Worm (Caenorhabditis elegans) whole organism, L3 larva: ENCODE data around the gene C32D5.14.

ENCODE experiments used
- R02D3.7 ChIP-seq: fragments of 150-350 bp; optimal IDR thresholded peaks from 2 replicates; lab custom pipeline; 2014; ENCODE audit warnings: missing biosample characterization, missing genetic modification characterization
- ZK546.5 ChIP-seq: sonication (generic microtip); optimal IDR thresholded peaks from 2 replicates; lab custom pipeline; 2017; ENCODE audit warnings: missing biosample characterization, missing genetic modification characterization
- aly-2 ChIP-seq: fragments of 150-350 bp; optimal IDR thresholded peaks from 2 replicates; lab custom pipeline; 2014; ENCODE audit warnings: missing biosample characterization, missing genetic modification characterization
- ama-1 ChIP-seq: fragments of 150-350 bp; optimal IDR thresholded peaks from 2 replicates; lab custom pipeline; 2018
- ceh-16 ChIP-seq: sonication (generic microtip); optimal IDR thresholded peaks from 2 replicates; lab custom pipeline; 2017; ENCODE audit warnings: missing biosample characterization, missing genetic modification characterization
- ceh-28 ChIP-seq: fragments of 150-350 bp; optimal IDR thresholded peaks from 2 replicates; lab custom pipeline; 2014; ENCODE audit warnings: missing biosample characterization, missing genetic modification reagents, missing genetic modification characterization
- ceh-82 ChIP-seq: fragments of 150-350 bp; optimal IDR thresholded peaks from 2 replicates; lab custom pipeline; 2014; ENCODE audit warnings: missing biosample characterization, missing genetic modification characterization
- ceh-9 ChIP-seq: sonication (generic microtip); optimal IDR thresholded peaks from 2 replicates; lab custom pipeline; 2018; ENCODE audit warnings: missing biosample characterization, missing genetic modification characterization
- daf-12 ChIP-seq: fragments of 150-350 bp; optimal IDR thresholded peaks from 2 replicates; lab custom pipeline; 2014; ENCODE audit warnings: missing biosample characterization, missing genetic modification reagents, missing genetic modification characterization
- egl-27 ChIP-seq: sonication (generic microtip); optimal IDR thresholded peaks from 4 replicates; lab custom pipeline; 2017; ENCODE audit warnings: missing biosample characterization, missing genetic modification reagents, missing genetic modification characterization
- egl-5 ChIP-seq: fragments of 150-350 bp; optimal IDR thresholded peaks from 2 replicates; lab custom pipeline; 2017; ENCODE audit warnings: missing biosample characterization, missing genetic modification reagents, missing genetic modification characterization, inconsistent platforms
- elt-1 ChIP-seq: fragments of 150-350 bp; optimal IDR thresholded peaks from 2 replicates; lab custom pipeline; 2014; ENCODE audit warnings: missing biosample characterization, missing genetic modification characterization
- elt-2 ChIP-seq: sonication (generic microtip); optimal IDR thresholded peaks from 2 replicates; lab custom pipeline; 2016; ENCODE audit warnings: missing genetic modification reagents, mild to moderate bottlenecking, missing genetic modification characterization, missing compliant biosample characterization
- elt-3 ChIP-seq, 3 experiments: fragments of 150-350 bp in 1 of 3; sonication (generic microtip) in 2 of 3; optimal IDR thresholded peaks; 2 replicates in 2 of 3; 4 replicates in 1 of 3; lab custom pipeline; 2014 to 2017; ENCODE audit warnings: missing biosample characterization in 3 of 3, missing genetic modification characterization in 3 of 3
- eor-1 ChIP-seq, 2 experiments: fragments of 150-350 bp; optimal IDR thresholded peaks; 2 replicates each; lab custom pipeline; 2014 to 2018; ENCODE audit warnings: missing biosample characterization in 2 of 2, missing genetic modification characterization in 2 of 2
- fkh-10 ChIP-seq: sonication (generic microtip); optimal IDR thresholded peaks from 2 replicates; lab custom pipeline; 2017; ENCODE audit warnings: missing biosample characterization, missing genetic modification reagents, missing genetic modification characterization
- fkh-2 ChIP-seq: fragments of 150-350 bp; optimal IDR thresholded peaks from 2 replicates; lab custom pipeline; 2014; ENCODE audit warnings: missing biosample characterization, missing genetic modification reagents, missing genetic modification characterization
- fos-1 ChIP-seq: fragments of 150-350 bp; optimal IDR thresholded peaks from 2 replicates; lab custom pipeline; 2014; ENCODE audit warnings: missing biosample characterization, missing genetic modification characterization
- hmg-11 ChIP-seq: sonication (generic microtip); optimal IDR thresholded peaks from 2 replicates; lab custom pipeline; 2016; ENCODE audit warnings: missing genetic modification characterization, missing compliant biosample characterization
- jun-1 ChIP-seq: fragments of 150-350 bp; optimal IDR thresholded peaks from 2 replicates; lab custom pipeline; 2014; ENCODE audit warnings: missing biosample characterization, missing genetic modification reagents, missing genetic modification characterization
- lin-15B ChIP-seq: fragments of 150-350 bp; optimal IDR thresholded peaks from 2 replicates; lab custom pipeline; 2014; ENCODE audit warnings: missing biosample characterization, missing genetic modification characterization
- lin-39 ChIP-seq: fragments of 150-350 bp; optimal IDR thresholded peaks from 2 replicates; lab custom pipeline; 2018; ENCODE audit warnings: missing biosample characterization, missing genetic modification reagents, missing genetic modification characterization
- lsy-12 ChIP-seq: sonication (generic microtip); optimal IDR thresholded peaks from 2 replicates; lab custom pipeline; 2016; ENCODE audit warnings: mild to moderate bottlenecking, missing genetic modification characterization, missing compliant biosample characterization
- mdl-1 ChIP-seq: fragments of 150-350 bp; optimal IDR thresholded peaks from 2 replicates; lab custom pipeline; 2014; ENCODE audit warnings: missing biosample characterization, missing genetic modification characterization
- mml-1 ChIP-seq: fragments of 150-350 bp; sonication (generic microtip); optimal IDR thresholded peaks from 3 replicates; lab custom pipeline; 2014; ENCODE audit warnings: missing biosample characterization, missing genetic modification characterization
- nfya-1 ChIP-seq: sonication (generic microtip); optimal IDR thresholded peaks from 2 replicates; lab custom pipeline; 2017; ENCODE audit warnings: missing genetic modification characterization, mild to moderate bottlenecking, missing compliant biosample characterization, antibody characterized with exemption, moderate library complexity; ENCODE audit not compliant: insufficient read depth
- nhr-11 ChIP-seq: fragments of 150-350 bp; optimal IDR thresholded peaks from 2 replicates; lab custom pipeline; 2014; ENCODE audit warnings: missing biosample characterization, missing genetic modification characterization
- nhr-12 ChIP-seq: fragments of 150-350 bp; optimal IDR thresholded peaks from 2 replicates; lab custom pipeline; 2014; ENCODE audit warnings: missing biosample characterization, missing genetic modification characterization
- nhr-23 ChIP-seq: fragments of 150-350 bp; optimal IDR thresholded peaks from 2 replicates; lab custom pipeline; 2014; ENCODE audit warnings: missing biosample characterization, missing genetic modification reagents, missing genetic modification characterization
- nhr-237 ChIP-seq: fragments of 150-350 bp; optimal IDR thresholded peaks from 2 replicates; lab custom pipeline; 2014; ENCODE audit warnings: missing biosample characterization, missing genetic modification characterization
- nhr-25 ChIP-seq: sonication (generic microtip); optimal IDR thresholded peaks from 2 replicates; lab custom pipeline; 2017; ENCODE audit warnings: missing biosample characterization, missing genetic modification characterization
- nhr-28 ChIP-seq: fragments of 150-350 bp; optimal IDR thresholded peaks from 2 replicates; lab custom pipeline; 2014; ENCODE audit warnings: missing biosample characterization, missing genetic modification characterization
- nhr-43 ChIP-seq: sonication (generic microtip); optimal IDR thresholded peaks from 2 replicates; lab custom pipeline; 2016; ENCODE audit warnings: mild to moderate bottlenecking, missing genetic modification characterization, missing compliant biosample characterization; ENCODE audit not compliant: poor library complexity, severe bottlenecking
- nhr-67 ChIP-seq: fragments of 150-350 bp; optimal IDR thresholded peaks from 2 replicates; lab custom pipeline; 2014; ENCODE audit warnings: missing biosample characterization, missing genetic modification characterization
- nhr-76 ChIP-seq: fragments of 150-350 bp; sonication (generic microtip); optimal IDR thresholded peaks from 5 replicates; lab custom pipeline; 2014; ENCODE audit warnings: missing biosample characterization, missing genetic modification characterization
- nhr-77 ChIP-seq: fragments of 150-350 bp; optimal IDR thresholded peaks from 2 replicates; lab custom pipeline; 2014; ENCODE audit warnings: missing biosample characterization, missing genetic modification characterization
- pha-4 ChIP-seq: fragments of 150-350 bp; optimal IDR thresholded peaks from 2 replicates; lab custom pipeline; 2014; ENCODE audit warnings: missing biosample characterization, missing genetic modification reagents, missing genetic modification characterization
- pqm-1 ChIP-seq: fragments of 150-350 bp; optimal IDR thresholded peaks from 2 replicates; lab custom pipeline; 2017; ENCODE audit warnings: missing biosample characterization, missing genetic modification characterization, inconsistent platforms
- sea-2 ChIP-seq: fragments of 150-350 bp; sonication (generic microtip); optimal IDR thresholded peaks from 4 replicates; lab custom pipeline; 2014; ENCODE audit warnings: missing biosample characterization, missing genetic modification reagents, missing genetic modification characterization
- skn-1 ChIP-seq: fragments of 150-350 bp; optimal IDR thresholded peaks from 2 replicates; lab custom pipeline; 2014; ENCODE audit warnings: missing biosample characterization, missing genetic modification characterization
- snpc-4 ChIP-seq: fragments of 150-350 bp; optimal IDR thresholded peaks from 2 replicates; lab custom pipeline; 2014; ENCODE audit warnings: missing biosample characterization, missing genetic modification characterization
- unc-39 ChIP-seq: sonication (generic microtip); optimal IDR thresholded peaks from 4 replicates; lab custom pipeline; 2017; ENCODE audit warnings: missing biosample characterization, missing genetic modification characterization
- zag-1 ChIP-seq: fragments of 150-350 bp; optimal IDR thresholded peaks from 2 replicates; lab custom pipeline; 2014; ENCODE audit warnings: missing biosample characterization, missing genetic modification characterization
- ztf-11 ChIP-seq: fragments of 150-350 bp; optimal IDR thresholded peaks from 2 replicates; lab custom pipeline; 2014; ENCODE audit warnings: missing biosample characterization, missing genetic modification characterization
- ztf-4 ChIP-seq: fragments of 150-350 bp; optimal IDR thresholded peaks from 2 replicates; lab custom pipeline; 2014; ENCODE audit warnings: missing biosample characterization, missing genetic modification characterization

The C32D5.14 gene

ce11 chrII:6379038-6379563, 43.8 kb downstream of the C32D5.14 start:
- TF ChIP-seq skn-1 (tag; lab: Kevin White, UChicago) (no peak), nhr-25 (tag; lab: Kevin White, UChicago) (peak; percentile 2), daf-12 (no peak), nhr-11 (tag; lab: Kevin White, UChicago) (no peak), nhr-43 (tag; lab: Kevin White, UChicago) (peak; percentile 42), pha-4 (no peak), lin-39 (tag; lab: Kevin White, UChicago) (no peak), nhr-23 (tag; lab: Kevin White, UChicago) (peak; percentile 44), ZK546.5 (tag; lab: Kevin White, UChicago) (no peak), ztf-4 (tag; lab: Kevin White, UChicago) (no peak), egl-27 (tag; lab: Kevin White, UChicago) (no peak), sea-2 (no peak), R02D3.7 (no peak), ceh-28 (no peak), hmg-11 (no peak), nhr-237 (tag; lab: Kevin White, UChicago) (no peak), snpc-4 (tag; lab: Kevin White, UChicago) (no peak), fkh-2 (tag; lab: Kevin White, UChicago) (no peak)
- TF ChIP-seq, all 47 proteins: peak for 3

ce11 chrII:6380866-6381265, 45.6 kb downstream of the C32D5.14 start, which contains the start of gene F58F12.12:
F58F12.12 (plus strand) TSS chrII:6381166.
- no peak for TF ChIP-seq nhr-25 (tag; lab: Kevin White, UChicago)
- no peak for TF ChIP-seq skn-1 (tag; lab: Kevin White, UChicago)
- TF ChIP-seq snpc-4 (tag; lab: Kevin White, UChicago), result no peak
- TF ChIP-seq nhr-67 (tag; lab: Kevin White, UChicago), result no peak
- no peak for TF ChIP-seq lin-15B (tag; lab: Kevin White, UChicago)
- TF ChIP-seq nhr-12 (tag; lab: Kevin White, UChicago), result no peak
- no peak for TF ChIP-seq nhr-23 (tag; lab: Kevin White, UChicago)
- no peak for TF ChIP-seq nhr-76 (tag; lab: Kevin White, UChicago)
- no peak for TF ChIP-seq eor-1 (tag; optimal IDR thresholded peaks at IDR 0.05; lab: Kevin White, UChicago)
- TF ChIP-seq pqm-1 (tag; lab: Kevin White, UChicago), result no peak
- TF ChIP-seq nhr-11 (tag; lab: Kevin White, UChicago), result no peak
- TF ChIP-seq elt-1 (tag; lab: Kevin White, UChicago), result no peak
- TF ChIP-seq ceh-28, result no peak

DNA sequence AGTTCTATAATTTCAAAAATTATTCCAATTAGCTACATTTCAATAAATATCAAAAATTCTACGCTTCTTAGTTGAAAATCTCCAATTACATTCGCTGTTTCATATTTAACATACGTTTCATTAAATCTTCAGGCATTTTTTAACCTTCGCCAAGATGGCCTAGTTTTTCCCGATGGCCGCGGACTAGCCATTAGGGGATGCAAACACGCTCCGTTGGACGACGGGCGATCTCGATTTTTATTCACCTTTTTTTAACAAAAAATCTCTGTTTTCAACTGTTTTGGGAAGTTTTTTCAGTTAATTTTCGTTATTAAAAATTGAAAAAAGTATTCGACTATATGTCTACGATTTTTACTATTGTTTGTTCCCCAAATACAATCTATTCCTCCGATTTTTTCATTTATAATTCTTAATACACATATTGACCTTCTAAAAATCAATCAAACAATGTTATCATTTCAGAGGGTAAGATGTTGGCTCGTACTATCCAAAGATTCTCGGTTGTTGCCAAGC, 48.0 kb downstream of the C32D5.14 start, which contains the start of gene F58F12.1:
F58F12.1 (plus strand) TSS at position 463 of the 513 bp plus-strand sequence.
- peak; percentile 20 for TF ChIP-seq elt-2 (tag; lab: Kevin White, UChicago)
- TF ChIP-seq ceh-9, result no peak
- no peak for TF ChIP-seq nhr-77 (tag; lab: Kevin White, UChicago)
- peak; percentile 94 for TF ChIP-seq lin-15B (tag; lab: Kevin White, UChicago)
- TF ChIP-seq nhr-11 (tag; lab: Kevin White, UChicago), result no peak
- TF ChIP-seq aly-2 (tag; lab: Kevin White, UChicago), result no peak
- no peak for TF ChIP-seq ZK546.5 (tag; lab: Kevin White, UChicago)
- peak; percentile 56 for TF ChIP-seq hmg-11
- TF ChIP-seq zag-1, result no peak
- no peak for TF ChIP-seq ceh-16 (tag; lab: Kevin White, UChicago)
- TF ChIP-seq nhr-67 (tag; lab: Kevin White, UChicago), result no peak
- peak; percentile 46 for TF ChIP-seq egl-5
- no peak for TF ChIP-seq eor-1 (tag; optimal IDR thresholded peaks at IDR 0.05; lab: Kevin White, UChicago)
- no peak for TF ChIP-seq ztf-4 (tag; lab: Kevin White, UChicago)
- TF ChIP-seq pqm-1 (tag; lab: Kevin White, UChicago), result peak; percentile 8
- no peak for TF ChIP-seq skn-1 (tag; lab: Kevin White, UChicago)
- TF ChIP-seq nhr-237 (tag; lab: Kevin White, UChicago), result no peak
- TF ChIP-seq egl-27 (tag; lab: Kevin White, UChicago), result no peak
- TF ChIP-seq fkh-10 (GFP tag; lab: Kevin White, UChicago), result no peak
- TF ChIP-seq snpc-4 (tag; lab: Kevin White, UChicago), result peak; percentile 87
- no peak for TF ChIP-seq nhr-76 (tag; lab: Kevin White, UChicago)
- TF ChIP-seq ztf-11, result no peak
- no peak for TF ChIP-seq mdl-1 (tag; lab: Kevin White, UChicago)
- no peak for TF ChIP-seq fos-1 (tag; lab: Kevin White, UChicago)
- peak; percentile 11 for TF ChIP-seq lin-39 (tag; lab: Kevin White, UChicago)
- TF ChIP-seq ama-1 (lab: Kevin White, UChicago), result no peak
- no peak for TF ChIP-seq sea-2
- TF ChIP-seq R02D3.7, result no peak
- no peak for TF ChIP-seq jun-1
- peak; percentile 72 for TF ChIP-seq nfya-1 (tag; lab: Kevin White, UChicago)
- TF ChIP-seq mml-1 (tag; lab: Kevin White, UChicago), result no peak
- TF ChIP-seq nhr-28 (tag; lab: Kevin White, UChicago), result no peak
- TF ChIP-seq unc-39 (tag; lab: Kevin White, UChicago), result no peak
- TF ChIP-seq ceh-28, result no peak
- no peak for TF ChIP-seq daf-12
- no peak for TF ChIP-seq fkh-2 (tag; lab: Kevin White, UChicago)
- no peak for TF ChIP-seq elt-3 (tag; optimal IDR thresholded peaks at IDR 0.05; lab: Kevin White, UChicago)
- no peak for TF ChIP-seq ceh-82
- TF ChIP-seq lsy-12 (tag; lab: Kevin White, UChicago), result no peak
- peak; percentile 80 for TF ChIP-seq pha-4
- TF ChIP-seq nhr-23 (tag; lab: Kevin White, UChicago), result peak; percentile 56
- TF ChIP-seq nhr-12 (tag; lab: Kevin White, UChicago), result no peak
